Worm (Caenorhabditis elegans) whole organism, L3 larva: Measurements from ENCODE around the gene msp-113.

Source experiments
- ZK546.5 ChIP-seq: sonication (generic microtip); optimal IDR thresholded peaks from 2 replicates; lab custom pipeline; 2017; ENCODE audit warnings: missing biosample characterization, missing genetic modification characterization
- aly-2 ChIP-seq: fragments of 150-350 bp; optimal IDR thresholded peaks from 2 replicates; lab custom pipeline; 2014; ENCODE audit warnings: missing biosample characterization, missing genetic modification characterization
- ama-1 ChIP-seq: fragments of 150-350 bp; optimal IDR thresholded peaks from 2 replicates; lab custom pipeline; 2018
- ceh-16 ChIP-seq: sonication (generic microtip); optimal IDR thresholded peaks from 2 replicates; lab custom pipeline; 2017; ENCODE audit warnings: missing biosample characterization, missing genetic modification characterization
- ceh-28 ChIP-seq: fragments of 150-350 bp; optimal IDR thresholded peaks from 2 replicates; lab custom pipeline; 2014; ENCODE audit warnings: missing biosample characterization, missing genetic modification reagents, missing genetic modification characterization
- ceh-82 ChIP-seq: fragments of 150-350 bp; optimal IDR thresholded peaks from 2 replicates; lab custom pipeline; 2014; ENCODE audit warnings: missing biosample characterization, missing genetic modification characterization
- ceh-9 ChIP-seq: sonication (generic microtip); optimal IDR thresholded peaks from 2 replicates; lab custom pipeline; 2018; ENCODE audit warnings: missing biosample characterization, missing genetic modification characterization
- daf-12 ChIP-seq: fragments of 150-350 bp; optimal IDR thresholded peaks from 2 replicates; lab custom pipeline; 2014; ENCODE audit warnings: missing biosample characterization, missing genetic modification reagents, missing genetic modification characterization
- egl-27 ChIP-seq: sonication (generic microtip); optimal IDR thresholded peaks from 4 replicates; lab custom pipeline; 2017; ENCODE audit warnings: missing biosample characterization, missing genetic modification reagents, missing genetic modification characterization
- egl-5 ChIP-seq: fragments of 150-350 bp; optimal IDR thresholded peaks from 2 replicates; lab custom pipeline; 2017; ENCODE audit warnings: missing biosample characterization, missing genetic modification reagents, missing genetic modification characterization, inconsistent platforms
- elt-1 ChIP-seq: fragments of 150-350 bp; optimal IDR thresholded peaks from 2 replicates; lab custom pipeline; 2014; ENCODE audit warnings: missing biosample characterization, missing genetic modification characterization
- elt-2 ChIP-seq: sonication (generic microtip); optimal IDR thresholded peaks from 2 replicates; lab custom pipeline; 2016; ENCODE audit warnings: missing genetic modification reagents, mild to moderate bottlenecking, missing genetic modification characterization, missing compliant biosample characterization
- elt-3 ChIP-seq, 3 experiments: fragments of 150-350 bp in 1 of 3; sonication (generic microtip) in 2 of 3; optimal IDR thresholded peaks; 2 replicates in 2 of 3; 4 replicates in 1 of 3; lab custom pipeline; 2014 to 2017; ENCODE audit warnings: missing biosample characterization in 3 of 3, missing genetic modification characterization in 3 of 3
- eor-1 ChIP-seq, 2 experiments: fragments of 150-350 bp; optimal IDR thresholded peaks; 2 replicates each; lab custom pipeline; 2014 to 2018; ENCODE audit warnings: missing biosample characterization in 2 of 2, missing genetic modification characterization in 2 of 2
- fkh-2 ChIP-seq: fragments of 150-350 bp; optimal IDR thresholded peaks from 2 replicates; lab custom pipeline; 2014; ENCODE audit warnings: missing biosample characterization, missing genetic modification reagents, missing genetic modification characterization
- hmg-11 ChIP-seq: sonication (generic microtip); optimal IDR thresholded peaks from 2 replicates; lab custom pipeline; 2016; ENCODE audit warnings: missing genetic modification characterization, missing compliant biosample characterization
- jun-1 ChIP-seq: fragments of 150-350 bp; optimal IDR thresholded peaks from 2 replicates; lab custom pipeline; 2014; ENCODE audit warnings: missing biosample characterization, missing genetic modification reagents, missing genetic modification characterization
- lin-15B ChIP-seq: fragments of 150-350 bp; optimal IDR thresholded peaks from 2 replicates; lab custom pipeline; 2014; ENCODE audit warnings: missing biosample characterization, missing genetic modification characterization
- lin-39 ChIP-seq: fragments of 150-350 bp; optimal IDR thresholded peaks from 2 replicates; lab custom pipeline; 2018; ENCODE audit warnings: missing biosample characterization, missing genetic modification reagents, missing genetic modification characterization
- lsy-12 ChIP-seq: sonication (generic microtip); optimal IDR thresholded peaks from 2 replicates; lab custom pipeline; 2016; ENCODE audit warnings: mild to moderate bottlenecking, missing genetic modification characterization, missing compliant biosample characterization
- mml-1 ChIP-seq: fragments of 150-350 bp; sonication (generic microtip); optimal IDR thresholded peaks from 3 replicates; lab custom pipeline; 2014; ENCODE audit warnings: missing biosample characterization, missing genetic modification characterization
- nfya-1 ChIP-seq: sonication (generic microtip); optimal IDR thresholded peaks from 2 replicates; lab custom pipeline; 2017; ENCODE audit warnings: missing genetic modification characterization, mild to moderate bottlenecking, missing compliant biosample characterization, antibody characterized with exemption, moderate library complexity; ENCODE audit not compliant: insufficient read depth
- nhr-11 ChIP-seq: fragments of 150-350 bp; optimal IDR thresholded peaks from 2 replicates; lab custom pipeline; 2014; ENCODE audit warnings: missing biosample characterization, missing genetic modification characterization
- nhr-237 ChIP-seq: fragments of 150-350 bp; optimal IDR thresholded peaks from 2 replicates; lab custom pipeline; 2014; ENCODE audit warnings: missing biosample characterization, missing genetic modification characterization
- nhr-25 ChIP-seq: sonication (generic microtip); optimal IDR thresholded peaks from 2 replicates; lab custom pipeline; 2017; ENCODE audit warnings: missing biosample characterization, missing genetic modification characterization
- nhr-28 ChIP-seq: fragments of 150-350 bp; optimal IDR thresholded peaks from 2 replicates; lab custom pipeline; 2014; ENCODE audit warnings: missing biosample characterization, missing genetic modification characterization
- nhr-43 ChIP-seq: sonication (generic microtip); optimal IDR thresholded peaks from 2 replicates; lab custom pipeline; 2016; ENCODE audit warnings: mild to moderate bottlenecking, missing genetic modification characterization, missing compliant biosample characterization; ENCODE audit not compliant: poor library complexity, severe bottlenecking
- nhr-76 ChIP-seq: fragments of 150-350 bp; sonication (generic microtip); optimal IDR thresholded peaks from 5 replicates; lab custom pipeline; 2014; ENCODE audit warnings: missing biosample characterization, missing genetic modification characterization
- nhr-77 ChIP-seq: fragments of 150-350 bp; optimal IDR thresholded peaks from 2 replicates; lab custom pipeline; 2014; ENCODE audit warnings: missing biosample characterization, missing genetic modification characterization
- pqm-1 ChIP-seq: fragments of 150-350 bp; optimal IDR thresholded peaks from 2 replicates; lab custom pipeline; 2017; ENCODE audit warnings: missing biosample characterization, missing genetic modification characterization, inconsistent platforms
- sea-2 ChIP-seq: fragments of 150-350 bp; sonication (generic microtip); optimal IDR thresholded peaks from 4 replicates; lab custom pipeline; 2014; ENCODE audit warnings: missing biosample characterization, missing genetic modification reagents, missing genetic modification characterization
- skn-1 ChIP-seq: fragments of 150-350 bp; optimal IDR thresholded peaks from 2 replicates; lab custom pipeline; 2014; ENCODE audit warnings: missing biosample characterization, missing genetic modification characterization
- snpc-4 ChIP-seq: fragments of 150-350 bp; optimal IDR thresholded peaks from 2 replicates; lab custom pipeline; 2014; ENCODE audit warnings: missing biosample characterization, missing genetic modification characterization
- tbx-2 ChIP-seq: sonication (generic microtip); optimal IDR thresholded peaks from 2 replicates; lab custom pipeline; 2016; ENCODE audit warnings: mild to moderate bottlenecking, missing genetic modification characterization, missing compliant biosample characterization
- unc-39 ChIP-seq: sonication (generic microtip); optimal IDR thresholded peaks from 4 replicates; lab custom pipeline; 2017; ENCODE audit warnings: missing biosample characterization, missing genetic modification characterization
- unc-62 ChIP-seq: fragments of 150-350 bp; sonication (generic microtip); optimal IDR thresholded peaks from 4 replicates; lab custom pipeline; 2014; ENCODE audit warnings: missing biosample characterization, missing genetic modification reagents, missing genetic modification characterization
- zag-1 ChIP-seq: fragments of 150-350 bp; optimal IDR thresholded peaks from 2 replicates; lab custom pipeline; 2014; ENCODE audit warnings: missing biosample characterization, missing genetic modification characterization

Gene msp-113

ce11 chrIV:5287190-5287589 lies 10.6 kb upstream of the msp-113 start:
- TF ChIP-seq hmg-11 (tag; lab: Kevin White, UChicago) (no peak), nhr-237 (tag; lab: Kevin White, UChicago) (no peak), ama-1 (lab: Kevin White, UChicago) (no peak), elt-2 (tag; lab: Kevin White, UChicago) (no peak), jun-1 (tag; lab: Kevin White, UChicago) (no peak), pqm-1 (tag; lab: Kevin White, UChicago) (no peak), sea-2 (GFP tag; lab: Kevin White, UChicago) (no peak), ceh-28 (tag; lab: Kevin White, UChicago) (no peak), egl-27 (no peak), daf-12 (no peak), nfya-1 (tag; lab: Kevin White, UChicago) (no peak), eor-1 (tag; optimal IDR thresholded peaks at IDR 0.05; lab: Kevin White, UChicago) (no peak), lin-15B (tag; lab: Kevin White, UChicago) (no peak), nhr-25 (no peak), nhr-28 (tag; lab: Kevin White, UChicago) (no peak), lin-39 (tag; lab: Kevin White, UChicago) (no peak), unc-39 (no peak), fkh-2 (tag; lab: Kevin White, UChicago) (no peak), unc-62 (GFP tag; lab: Kevin White, UChicago) (no peak)

ce11 chrIV:5288932-5289331 lies 8.8 kb upstream of the msp-113 start:
- TF ChIP-seq nhr-237 (tag; lab: Kevin White, UChicago) (no peak), jun-1 (tag; lab: Kevin White, UChicago) (no peak), sea-2 (GFP tag; lab: Kevin White, UChicago) (no peak), ceh-16 (tag; lab: Kevin White, UChicago) (no peak), tbx-2 (tag; lab: Kevin White, UChicago) (no peak), nhr-77 (tag; lab: Kevin White, UChicago) (no peak)

ce11 chrIV:5290547-5290946 lies 7.2 kb upstream of the msp-113 start, which contains the start of gene nlp-47:
Gene nlp-47, plus strand, starts transcription at chrIV:5290847.
- no peak for TF ChIP-seq jun-1 (tag; lab: Kevin White, UChicago)
- no peak for TF ChIP-seq nhr-237 (tag; lab: Kevin White, UChicago)
- TF ChIP-seq egl-5 (tag; lab: Kevin White, UChicago) = no peak
- no peak for TF ChIP-seq mml-1 (tag; lab: Kevin White, UChicago)
- TF ChIP-seq elt-3 (tag; optimal IDR thresholded peaks at IDR 0.05; lab: Kevin White, UChicago) = no peak

ce11 chrIV:5291207-5291606 lies 6.6 kb upstream of the msp-113 start:
- TF ChIP-seq lsy-12 (tag; lab: Kevin White, UChicago) (no peak), elt-1 (tag; lab: Kevin White, UChicago) (no peak), egl-27 (no peak), skn-1 (no peak), unc-62 (GFP tag; lab: Kevin White, UChicago) (no peak), snpc-4 (no peak), nhr-77 (tag; lab: Kevin White, UChicago) (no peak), ZK546.5 (tag; lab: Kevin White, UChicago) (no peak), eor-1 (tag; optimal IDR thresholded peaks at IDR 0.05; lab: Kevin White, UChicago) (no peak), nhr-11 (tag; lab: Kevin White, UChicago) (no peak), hmg-11 (tag; lab: Kevin White, UChicago) (no peak), zag-1 (tag; lab: Kevin White, UChicago) (no peak), ceh-82 (no peak)

ce11 chrIV:5294467-5294866 lies 3.3 kb upstream of the msp-113 start:
- TF ChIP-seq nhr-11 (tag; lab: Kevin White, UChicago) = no peak
- TF ChIP-seq ceh-9 (tag; lab: Kevin White, UChicago) = no peak
- TF ChIP-seq aly-2 = no peak
- TF ChIP-seq ceh-28 (tag; lab: Kevin White, UChicago) = no peak
- TF ChIP-seq sea-2 (GFP tag; lab: Kevin White, UChicago) = no peak
- TF ChIP-seq zag-1 (tag; lab: Kevin White, UChicago) = no peak
- no peak for TF ChIP-seq unc-62 (GFP tag; lab: Kevin White, UChicago)
- TF ChIP-seq ama-1 (lab: Kevin White, UChicago) = no peak
- TF ChIP-seq pqm-1 (tag; lab: Kevin White, UChicago) = no peak
- TF ChIP-seq hmg-11 (tag; lab: Kevin White, UChicago) = no peak
- TF ChIP-seq nhr-43 (tag; lab: Kevin White, UChicago) = no peak
- no peak for TF ChIP-seq lsy-12 (tag; lab: Kevin White, UChicago)
- TF ChIP-seq egl-27 = no peak
- TF ChIP-seq nhr-76 (tag; lab: Kevin White, UChicago) = no peak
